Fruit fly (Drosophila melanogaster): ENCODE results near the gene CG18417.
A peak's percentile ranks its signal among the peaks of the same experiment; 100 is the strongest.

CG18417 gene

dm6 chr3L:7433325-7433827, 33.5 kb downstream of the CG18417 start (continued):
- TF ChIP-seq inv (GFP tag; IDR thresholded peaks at IDR 0.05; ENCODE audit: partially characterized antibody), result no peak
- TF ChIP-seq CG14050 (GFP tag; IDR thresholded peaks at IDR 0.05), result no peak
- TF ChIP-seq CG10959 (GFP tag; IDR thresholded peaks at IDR 0.05), result no peak
- TF ChIP-seq oc (tag; optimal IDR thresholded peaks at IDR 0.05), result peak; percentile 21
- TF ChIP-seq insv (GFP tag; optimal IDR thresholded peaks at IDR 0.05), result no peak
- no peak for TF ChIP-seq shn (GFP tag; optimal IDR thresholded peaks at IDR 0.05)
- TF ChIP-seq ttk (GFP tag; IDR thresholded peaks at IDR 0.05), result peak; percentile 49
- no peak for TF ChIP-seq Xbp1 (GFP tag; optimal IDR thresholded peaks at IDR 0.05)
- no peak for TF ChIP-seq ham (GFP tag; IDR thresholded peaks at IDR 0.05)
- TF ChIP-seq chif (GFP tag; optimal IDR thresholded peaks at IDR 0.05), result no peak
- TF ChIP-seq C15 (GFP tag; IDR thresholded peaks at IDR 0.05), result no peak
- TF ChIP-seq al (GFP tag; IDR thresholded peaks at IDR 0.05), result 0 out of 2 replicates have a peak, but pooled peaks have one; percentile 5
- no peak for TF ChIP-seq CG15601 (tag; optimal IDR thresholded peaks at IDR 0.05)
- no peak for TF ChIP-seq kay (GFP tag; optimal IDR thresholded peaks at IDR 0.05)
- TF ChIP-seq chinmo (GFP tag; IDR thresholded peaks at IDR 0.05; ENCODE audit: partially characterized antibody), result peak; percentile 85; the same call in 2 of the 4 replicates
- TF ChIP-seq Six4 (GFP tag; optimal IDR thresholded peaks at IDR 0.05), result no peak
- TF ChIP-seq lmd (GFP tag; IDR thresholded peaks at IDR 0.05), result peak; percentile 49
- TF ChIP-seq Sin3A (optimal IDR thresholded peaks at IDR 0.05), result no peak
- TF ChIP-seq nau (GFP tag; optimal IDR thresholded peaks at IDR 0.05), result no peak
- no peak; the same call in 1 of the 2 replicates for TF ChIP-seq GATAe (GFP tag; conservative IDR thresholded peaks at IDR 0.05)
- no peak for TF ChIP-seq Sry-δ (GFP tag; optimal IDR thresholded peaks at IDR 0.05)
- no peak for TF ChIP-seq CG43689 (GFP tag; IDR thresholded peaks at IDR 0.05)
- no peak for TF ChIP-seq CG33557 (GFP tag; optimal IDR thresholded peaks at IDR 0.05)
- TF ChIP-seq TFAM (GFP tag; optimal IDR thresholded peaks at IDR 0.05), result no peak
- peak; percentile 52 for TF ChIP-seq phol (tag; optimal IDR thresholded peaks at IDR 0.05)
- TF ChIP-seq sim (GFP tag; IDR thresholded peaks at IDR 0.05), result no peak
- TF ChIP-seq hb (GFP tag; IDR thresholded peaks at IDR 0.05; ENCODE audit: partially characterized antibody), result no peak
- TF ChIP-seq Mrtf (GFP tag; IDR thresholded peaks at IDR 0.05), result no peak
- peak; percentile 24; the same call in 1 of the 2 replicates for TF ChIP-seq CG10366 (GFP tag; IDR thresholded peaks at IDR 0.05)
- peak; percentile 5; the same call in 1 of the 2 replicates for TF ChIP-seq amos (GFP tag; IDR thresholded peaks at IDR 0.05; ENCODE audit: partially characterized antibody)
- no peak for TF ChIP-seq CG8089 (GFP tag; optimal IDR thresholded peaks at IDR 0.05)
- no peak for TF ChIP-seq CG6854 (GFP tag; optimal IDR thresholded peaks at IDR 0.05)
- TF ChIP-seq CG12942 (GFP tag; optimal IDR thresholded peaks at IDR 0.05), result no peak
- no peak for TF ChIP-seq Dll (GFP tag; IDR thresholded peaks at IDR 0.05; ENCODE audit: partially characterized antibody)
- TF ChIP-seq CG2116 (GFP tag; optimal IDR thresholded peaks at IDR 0.05), result no peak
- TF ChIP-seq Hr51 (GFP tag; optimal IDR thresholded peaks at IDR 0.05), result peak in 1 of 2 experiments; percentile 29
- TF ChIP-seq CG14710 (tag; optimal IDR thresholded peaks at IDR 0.05), result peak; percentile 19
- TF ChIP-seq crc (GFP tag; optimal IDR thresholded peaks at IDR 0.05), result no peak
- no peak for TF ChIP-seq CG11696 (GFP tag; IDR thresholded peaks at IDR 0.05)
- no peak for TF ChIP-seq CG12299 (tag; optimal IDR thresholded peaks at IDR 0.05)
- no peak for TF ChIP-seq cas (GFP tag; IDR thresholded peaks at IDR 0.05)
- no peak for TF ChIP-seq cwo (GFP tag; optimal IDR thresholded peaks at IDR 0.05)
- no peak for TF ChIP-seq CG11093 (GFP tag; IDR thresholded peaks at IDR 0.05)
- no peak for TF ChIP-seq CG16813 (GFP tag; IDR thresholded peaks at IDR 0.05; ENCODE audit: partially characterized antibody)
- no peak for TF ChIP-seq Lpt (GFP tag; optimal IDR thresholded peaks at IDR 0.05)
- TF ChIP-seq CG2129 (GFP tag; IDR thresholded peaks at IDR 0.05; ENCODE audit: partially characterized antibody), result no peak
- no peak for TF ChIP-seq bbx (GFP tag; IDR thresholded peaks at IDR 0.05; ENCODE audit: partially characterized antibody)
- no peak for TF ChIP-seq dimm (GFP tag; IDR thresholded peaks at IDR 0.05)
- TF ChIP-seq aop (GFP tag; IDR thresholded peaks at IDR 0.05), result no peak
- no peak for TF ChIP-seq Fer2 (tag; optimal IDR thresholded peaks at IDR 0.05)
- peak; percentile 28 for TF ChIP-seq Asciz (GFP tag; optimal IDR thresholded peaks at IDR 0.05)

Measured in whole organism, embryonic.